Fruit fly (Drosophila melanogaster): ENCODE results near the gene Ir7e.
A peak's percentile ranks its signal among the peaks of the same experiment; 100 is the strongest.

The Ir7e gene

DNA sequence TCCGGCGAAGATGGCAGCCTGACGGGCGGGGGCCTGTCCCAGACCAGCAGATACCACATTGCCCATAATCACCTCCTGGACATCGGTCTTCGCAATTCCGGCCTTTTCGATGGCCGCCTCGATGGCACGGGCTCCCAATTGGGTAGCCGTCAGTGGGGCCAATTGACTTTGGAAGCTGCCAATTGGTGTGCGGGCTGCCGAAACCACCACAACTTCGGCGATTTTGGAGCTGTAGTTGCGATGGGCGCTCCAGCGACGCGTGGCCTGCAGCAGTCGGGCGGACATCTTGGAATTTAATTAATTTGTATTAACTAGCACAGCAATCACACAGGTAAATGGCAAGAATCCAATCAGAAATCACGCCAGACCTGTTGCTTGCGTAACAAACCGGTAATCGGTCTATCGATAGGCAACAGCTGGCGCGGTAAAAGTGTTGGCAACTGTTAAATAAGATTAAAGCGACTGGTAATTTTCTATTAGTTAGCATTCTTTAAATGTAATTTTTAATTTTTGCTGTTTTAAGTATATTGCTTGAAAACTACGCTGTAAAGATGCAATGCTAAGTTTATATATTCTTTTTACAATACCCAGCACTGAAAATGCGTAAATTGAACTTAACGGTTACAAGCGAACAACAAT lies 7.0 kb upstream of the Ir7e start, which contains the start of gene Acat1 (continued):
- TF ChIP-seq Nf-YB (GFP tag; optimal IDR thresholded peaks at IDR 0.05) (peak; percentile 39), eve (GFP tag; optimal IDR thresholded peaks at IDR 0.05) (no peak), CG14710 (tag; optimal IDR thresholded peaks at IDR 0.05) (peak; percentile 53), Gug (GFP tag; IDR thresholded peaks at IDR 0.05) (no peak), kni (GFP tag; optimal IDR thresholded peaks at IDR 0.05) (no peak), aop (GFP tag; IDR thresholded peaks at IDR 0.05) (no peak), CG10979 (tag; optimal IDR thresholded peaks at IDR 0.05) (peak; percentile 39), Aef1 (GFP tag; IDR thresholded peaks at IDR 0.05) (0 out of 3 replicates have a peak, but pooled peaks have one; percentile 16), tup (GFP tag; optimal IDR thresholded peaks at IDR 0.05) (no peak), fd64A (GFP tag; optimal IDR thresholded peaks at IDR 0.05) (no peak), Hmx (GFP tag; optimal IDR thresholded peaks at IDR 0.05) (peak; percentile 46), HLH54F (GFP tag; optimal IDR thresholded peaks at IDR 0.05) (peak; percentile 48), gfzf (GFP tag; optimal IDR thresholded peaks at IDR 0.05) (no peak), sqz (GFP tag; optimal IDR thresholded peaks at IDR 0.05) (no peak), yki (optimal IDR thresholded peaks at IDR 0.05) (no peak), YL-1 (GFP tag; optimal IDR thresholded peaks at IDR 0.05) (peak; percentile 65), CG7987 (GFP tag; optimal IDR thresholded peaks at IDR 0.05) (peak; percentile 19), Hmr (GFP tag; optimal IDR thresholded peaks at IDR 0.05) (peak; percentile 59), mld (GFP tag; IDR thresholded peaks at IDR 0.05; ENCODE audit: partially characterized antibody) (no peak), CG17802 (tag; optimal IDR thresholded peaks at IDR 0.05) (no peak), rib (GFP tag; IDR thresholded peaks at IDR 0.05) (no peak), inv (GFP tag; IDR thresholded peaks at IDR 0.05; ENCODE audit: partially characterized antibody) (peak; percentile 25; the same call in 1 of the 2 replicates), Dad (GFP tag; optimal IDR thresholded peaks at IDR 0.05) (peak; percentile 38), prd (optimal IDR thresholded peaks at IDR 0.05) (no peak), prd (GFP tag; IDR thresholded peaks at IDR 0.05) (peak; percentile 72), dati (GFP tag; IDR thresholded peaks at IDR 0.05) (no peak), fd3F (GFP tag; optimal IDR thresholded peaks at IDR 0.05) (no peak), en (GFP tag; optimal IDR thresholded peaks at IDR 0.05) (peak; percentile 18), gce (GFP tag; IDR thresholded peaks at IDR 0.05) (no peak), CG3838 (GFP tag; optimal IDR thresholded peaks at IDR 0.05) (no peak), CG30403 (GFP tag; optimal IDR thresholded peaks at IDR 0.05) (peak; percentile 71), Dref (GFP tag; IDR thresholded peaks at IDR 0.05) (peak; percentile 68), Doc2 (GFP tag; IDR thresholded peaks at IDR 0.05) (no peak), CG11456 (GFP tag; IDR thresholded peaks at IDR 0.05) (peak; percentile 72; the same call in 2 of the 3 replicates), CG4820 (GFP tag; optimal IDR thresholded peaks at IDR 0.05) (peak; percentile 34), Taf1 (GFP tag; IDR thresholded peaks at IDR 0.05) (no peak), Lim3 (GFP tag; IDR thresholded peaks at IDR 0.05) (no peak), Mes4 (GFP tag; optimal IDR thresholded peaks at IDR 0.05) (no peak), Dip2 (GFP tag; IDR thresholded peaks at IDR 0.05) (no peak), cad (GFP tag; optimal IDR thresholded peaks at IDR 0.05) (no peak), so (GFP tag; IDR thresholded peaks at IDR 0.05) (0 out of 3 replicates have a peak, but pooled peaks have one; percentile 12), Med (GFP tag) (peak; percentile 94), ken (GFP tag; IDR thresholded peaks at IDR 0.05) (peak; percentile 76; the same call in 1 of the 3 replicates), croc (GFP tag; conservative IDR thresholded peaks at IDR 0.05) (no peak), CG11247 (GFP tag; IDR thresholded peaks at IDR 0.05) (peak; percentile 41; the same call in 1 of the 2 replicates), CG15479 (GFP tag; optimal IDR thresholded peaks at IDR 0.05) (no peak), Tbp (GFP tag; optimal IDR thresholded peaks at IDR 0.05) (no peak), Lpt (GFP tag; optimal IDR thresholded peaks at IDR 0.05) (no peak), CG13296 (GFP tag; optimal IDR thresholded peaks at IDR 0.05) (no peak), CG15269 (tag; optimal IDR thresholded peaks at IDR 0.05) (no peak), CG4854 (GFP tag; optimal IDR thresholded peaks at IDR 0.05) (no peak), dan (GFP tag; IDR thresholded peaks at IDR 0.05) (no peak)
